Worm (Caenorhabditis elegans): ENCODE results near the gene adbp-1.

- TF ChIP-seq ztf-11 (tag; optimal IDR thresholded peaks at IDR 0.05) = no peak
- TF ChIP-seq ZK546.5 (tag; optimal IDR thresholded peaks at IDR 0.05) = no peak
- TF ChIP-seq lin-11 (tag; optimal IDR thresholded peaks at IDR 0.05) = no peak
- no peak for TF ChIP-seq mdl-1 (tag; optimal IDR thresholded peaks at IDR 0.05)
Measured at ce11 chrII:11455715-11456114, 11.8 kb downstream of the adbp-1 start.

Measured in whole organism, L2 larva.